Fruit fly (Drosophila melanogaster) whole organism, prepupa: ENCODE measurements around the gene dac.
A peak's percentile ranks its signal among the peaks of the same experiment; 100 is the strongest.

Experiments used
- Blimp-1 ChIP-seq: fragments of 200-800 bp; sonication (Bioruptor generic); optimal IDR thresholded peaks from 3 replicates; lab custom pipeline; 2017; ENCODE audit warnings: missing biosample characterization, missing genetic modification characterization, mild to moderate bottlenecking, moderate library complexity, missing genetic modification reagents
- CG10631 ChIP-seq: fragments of 200-800 bp; sonication (Bioruptor generic); optimal IDR thresholded peaks from 2 replicates; lab custom pipeline; 2016; ENCODE audit warnings: missing biosample characterization, missing genetic modification characterization
- CG11294 ChIP-seq: fragments of 200-800 bp; sonication (Bioruptor generic); IDR thresholded peaks from 2 replicates; pipeline ENCODE4 v1.3.6; 2022; ENCODE audit warnings: missing biosample characterization, missing genetic modification characterization
- CG11902 ChIP-seq: fragments of 200-800 bp; sonication (Bioruptor generic); optimal IDR thresholded peaks from 3 replicates; lab custom pipeline; 2016; ENCODE audit warnings: missing biosample characterization, missing genetic modification characterization
- CG15336 ChIP-seq: fragments of 200-800 bp; sonication (Bioruptor generic); IDR thresholded peaks from 2 replicates; pipeline ENCODE4 v1.3.6; 2022; ENCODE audit warnings: missing biosample characterization, missing genetic modification characterization
- CG1621 ChIP-seq: fragments of 200-800 bp; sonication (Bioruptor generic); optimal IDR thresholded peaks from 3 replicates; lab custom pipeline; 2018; ENCODE audit warnings: missing biosample characterization, mild to moderate bottlenecking, missing genetic modification characterization
- CG16779 ChIP-seq: fragments of 200-800 bp; sonication (Bioruptor generic); optimal IDR thresholded peaks from 3 replicates; lab custom pipeline; 2017; ENCODE audit warnings: missing biosample characterization, mild to moderate bottlenecking, missing genetic modification characterization
- CG3032 ChIP-seq: fragments of 200-800 bp; optimal IDR thresholded peaks from 2 replicates; lab custom pipeline; 2019; ENCODE audit warnings: missing biosample characterization, mild to moderate bottlenecking, missing genetic modification characterization, moderate library complexity
- CG32006 ChIP-seq: fragments of 200-800 bp; sonication (Bioruptor generic); optimal IDR thresholded peaks from 3 replicates; lab custom pipeline; 2017; ENCODE audit warnings: missing biosample characterization, mild to moderate bottlenecking, missing genetic modification characterization
- CG34406 ChIP-seq: fragments of 200-800 bp; sonication (Bioruptor generic); optimal IDR thresholded peaks from 3 replicates; lab custom pipeline; 2016; ENCODE audit warnings: missing biosample characterization, missing genetic modification characterization
- CG3919 ChIP-seq: fragments of 200-800 bp; sonication (Bioruptor generic); optimal IDR thresholded peaks from 3 replicates; lab custom pipeline; 2016; ENCODE audit warnings: missing biosample characterization, missing genetic modification characterization
- CG4318 ChIP-seq: fragments of 200-800 bp; sonication (Bioruptor generic); optimal IDR thresholded peaks from 3 replicates; lab custom pipeline; 2017; ENCODE audit warnings: missing biosample characterization, mild to moderate bottlenecking, missing genetic modification characterization
- CG6276 ChIP-seq: fragments of 200-800 bp; sonication (Bioruptor generic); optimal IDR thresholded peaks from 2 replicates; lab custom pipeline; 2017; ENCODE audit warnings: missing biosample characterization, mild to moderate bottlenecking, missing genetic modification characterization
- CG6808 ChIP-seq: fragments of 200-800 bp; sonication (Bioruptor generic); optimal IDR thresholded peaks from 3 replicates; lab custom pipeline; 2017; ENCODE audit warnings: missing biosample characterization, missing genetic modification characterization, mild to moderate bottlenecking, moderate library complexity, missing genetic modification reagents
- CG6854 ChIP-seq: fragments of 200-800 bp; sonication (Bioruptor generic); optimal IDR thresholded peaks from 2 replicates; lab custom pipeline; 2017; ENCODE audit warnings: missing biosample characterization, mild to moderate bottlenecking, missing genetic modification characterization
- CG8119 ChIP-seq: fragments of 200-800 bp; sonication (Bioruptor generic); IDR thresholded peaks from 3 replicates; pipeline ENCODE4 v1.3.6; 2022; ENCODE audit warnings: missing biosample characterization, missing genetic modification characterization
- CG8319 ChIP-seq: fragments of 200-800 bp; sonication (Bioruptor generic); optimal IDR thresholded peaks from 3 replicates; lab custom pipeline; 2016; ENCODE audit warnings: missing biosample characterization, missing genetic modification characterization
- CG9139 ChIP-seq: fragments of 200-800 bp; sonication (Bioruptor generic); optimal IDR thresholded peaks from 3 replicates; lab custom pipeline; 2017; ENCODE audit warnings: missing biosample characterization, mild to moderate bottlenecking, missing genetic modification characterization
- Eip75B ChIP-seq: fragments of 200-800 bp; sonication (Bioruptor generic); optimal IDR thresholded peaks from 3 replicates; lab custom pipeline; 2016; ENCODE audit warnings: missing biosample characterization, missing genetic modification characterization
- Eip93F ChIP-seq: fragments of 200-800 bp; sonication (Bioruptor generic); optimal IDR thresholded peaks from 2 replicates; lab custom pipeline; 2016; ENCODE audit warnings: missing biosample characterization, mild to moderate bottlenecking, missing genetic modification characterization
- Ets21C ChIP-seq: fragments of 200-800 bp; sonication (Bioruptor generic); optimal IDR thresholded peaks from 3 replicates; lab custom pipeline; 2016; ENCODE audit warnings: missing biosample characterization, missing genetic modification characterization
- Ets96B ChIP-seq: fragments of 200-800 bp; optimal IDR thresholded peaks from 2 replicates; lab custom pipeline; 2019; ENCODE audit warnings: missing biosample characterization, mild to moderate bottlenecking, missing genetic modification characterization, moderate library complexity
- Hr38 ChIP-seq: sonication (Bioruptor generic); optimal IDR thresholded peaks from 2 replicates; lab custom pipeline; 2016; ENCODE audit warnings: missing biosample characterization, missing genetic modification characterization
- Hr39 ChIP-seq: fragments of 200-800 bp; sonication (Bioruptor generic); optimal IDR thresholded peaks from 2 replicates; lab custom pipeline; 2016; ENCODE audit warnings: missing biosample characterization, missing genetic modification characterization
- Met ChIP-seq: fragments of 200-800 bp; sonication (Bioruptor generic); optimal IDR thresholded peaks from 3 replicates; lab custom pipeline; 2016; ENCODE audit warnings: missing biosample characterization, missing genetic modification characterization
- OdsH ChIP-seq: fragments of 200-800 bp; sonication (Bioruptor generic); optimal IDR thresholded peaks from 3 replicates; lab custom pipeline; 2016; ENCODE audit warnings: missing biosample characterization, missing genetic modification characterization
- Smox ChIP-seq: fragments of 200-800 bp; sonication (Bioruptor generic); optimal IDR thresholded peaks from 3 replicates; lab custom pipeline; 2016; ENCODE audit warnings: missing biosample characterization, missing genetic modification characterization
- Sox102F ChIP-seq: fragments of 200-800 bp; sonication (Bioruptor generic); optimal IDR thresholded peaks from 2 replicates; lab custom pipeline; 2016; ENCODE audit warnings: missing biosample characterization, mild to moderate bottlenecking, missing genetic modification characterization
- Sox14 ChIP-seq: fragments of 200-800 bp; sonication (Bioruptor generic); optimal IDR thresholded peaks from 3 replicates; lab custom pipeline; 2016; ENCODE audit warnings: missing biosample characterization, missing genetic modification characterization
- achi ChIP-seq: fragments of 200-800 bp; sonication (Bioruptor generic); optimal IDR thresholded peaks from 3 replicates; lab custom pipeline; 2016; ENCODE audit warnings: missing biosample characterization, missing genetic modification characterization
- acj6 ChIP-seq: fragments of 200-800 bp; sonication (Bioruptor generic); optimal IDR thresholded peaks from 3 replicates; lab custom pipeline; 2016; ENCODE audit warnings: missing biosample characterization, missing genetic modification characterization
- cyc ChIP-seq: fragments of 200-800 bp; sonication (Bioruptor generic); optimal IDR thresholded peaks from 3 replicates; lab custom pipeline; 2016; ENCODE audit warnings: missing biosample characterization, missing genetic modification characterization
- dsx ChIP-seq: fragments of 200-800 bp; optimal IDR thresholded peaks from 3 replicates; lab custom pipeline; 2019; ENCODE audit warnings: missing biosample characterization, mild to moderate bottlenecking, missing genetic modification characterization, moderate library complexity; ENCODE audit not compliant: poor library complexity, severe bottlenecking
- eg ChIP-seq: fragments of 200-800 bp; sonication (Bioruptor generic); IDR thresholded peaks from 3 replicates; pipeline ENCODE4 v1.3.6; 2022; ENCODE audit warnings: missing biosample characterization, missing genetic modification characterization
- fd59A ChIP-seq: fragments of 200-800 bp; sonication (Bioruptor generic); optimal IDR thresholded peaks from 2 replicates; lab custom pipeline; 2017; ENCODE audit warnings: missing biosample characterization, mild to moderate bottlenecking, missing genetic modification characterization, missing genetic modification reagents
- fd85E ChIP-seq: fragments of 200-800 bp; sonication (Bioruptor generic); optimal IDR thresholded peaks from 3 replicates; lab custom pipeline; 2016; ENCODE audit warnings: missing biosample characterization, missing genetic modification characterization
- fkh ChIP-seq: fragments of 200-800 bp; sonication (Bioruptor generic); optimal IDR thresholded peaks from 3 replicates; lab custom pipeline; 2017; ENCODE audit warnings: missing biosample characterization, mild to moderate bottlenecking, missing genetic modification characterization, moderate library complexity
- lz ChIP-seq: fragments of 200-800 bp; sonication (Bioruptor generic); optimal IDR thresholded peaks from 3 replicates; lab custom pipeline; 2016; ENCODE audit warnings: missing biosample characterization, missing genetic modification characterization
- net ChIP-seq: fragments of 200-800 bp; sonication (Bioruptor generic); optimal IDR thresholded peaks from 3 replicates; lab custom pipeline; 2016; ENCODE audit warnings: missing biosample characterization, missing genetic modification characterization
- pdm3 ChIP-seq: fragments of 200-800 bp; sonication (Bioruptor generic); optimal IDR thresholded peaks from 3 replicates; lab custom pipeline; 2016; ENCODE audit warnings: missing biosample characterization, missing genetic modification characterization
- spab ChIP-seq: fragments of 200-800 bp; sonication (Bioruptor generic); optimal IDR thresholded peaks from 2 replicates; lab custom pipeline; 2017; ENCODE audit warnings: missing biosample characterization, mild to moderate bottlenecking, missing genetic modification characterization, missing genetic modification reagents
- ss ChIP-seq, 2 experiments: fragments of 200-800 bp; sonication (Bioruptor generic); optimal IDR thresholded peaks; 2 replicates in 1 of 2; 3 replicates in 1 of 2; lab custom pipeline; 2017 to 2018; ENCODE audit warnings: mild to moderate bottlenecking in 2 of 2, missing biosample characterization in 2 of 2, missing genetic modification characterization in 2 of 2, moderate library complexity in 1 of 2
- svp ChIP-seq: fragments of 200-800 bp; sonication (Bioruptor generic); peaks from one replicate; lab custom pipeline; 2016; ENCODE audit warnings: missing biosample characterization, missing genetic modification characterization
- vri ChIP-seq: fragments of 200-800 bp; sonication (Bioruptor generic); optimal IDR thresholded peaks from 3 replicates; lab custom pipeline; 2016; ENCODE audit warnings: missing biosample characterization, mild to moderate bottlenecking, missing genetic modification characterization

Gene dac

dm6 chr2L:16446975-16447509 lies 38.8 kb downstream of the dac start, which contains the start of gene Idgf2:
Idgf2 (plus strand) TSS chr2L:16447330.
- TF ChIP-seq CG3919 (GFP tag; lab: Kevin White, UChicago) (no peak), CG3032 (tag; lab: Kevin White, UChicago) (no peak), CG11902 (GFP tag; lab: Kevin White, UChicago) (no peak), CG6808 (no peak), spab (GFP tag; lab: Kevin White, UChicago) (no peak), OdsH (GFP tag; lab: Kevin White, UChicago) (no peak), CG6276 (GFP tag; lab: Kevin White, UChicago) (no peak), svp (GFP tag; lab: Kevin White, UChicago) (peak; percentile 96), Ets96B (no peak), CG4318 (GFP tag; lab: Kevin White, UChicago) (no peak), lz (GFP tag; lab: Kevin White, UChicago) (no peak), CG8119 (GFP tag; lab: Robert Waterston, UW) (no peak), Ets21C (no peak), ss (GFP tag; optimal IDR thresholded peaks at IDR 0.05; lab: Kevin White, UChicago) (no peak), Blimp-1 (GFP tag; lab: Kevin White, UChicago) (peak; percentile 72), Smox (GFP tag; lab: Kevin White, UChicago) (no peak), CG11294 (GFP tag; lab: Robert Waterston, UW) (no peak), vri (GFP tag; lab: Kevin White, UChicago) (peak; percentile 40), Hr38 (GFP tag; lab: Kevin White, UChicago) (no peak), net (no peak), dsx (GFP tag; lab: Kevin White, UChicago) (no peak), acj6 (GFP tag; lab: Kevin White, UChicago) (no peak)

DNA sequence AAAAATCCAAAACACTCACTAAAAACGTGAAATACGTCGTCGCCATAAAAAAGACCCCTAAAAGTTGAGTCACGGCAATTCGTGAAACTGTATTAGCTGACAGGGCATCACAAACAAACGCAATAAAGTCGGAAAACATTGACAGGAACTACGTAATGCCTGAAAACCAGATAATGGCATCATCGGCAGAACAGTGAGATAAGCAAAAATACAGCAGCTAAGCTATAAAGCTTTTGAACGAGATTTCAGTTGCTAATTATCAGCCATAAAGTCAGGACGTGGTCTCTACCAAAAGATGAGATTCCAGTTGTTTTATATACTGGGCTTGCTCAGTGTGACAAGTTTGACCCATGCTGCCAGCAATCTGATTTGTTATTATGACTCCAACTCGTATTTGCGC lies 40.8 kb downstream of the dac start, which contains the start of gene Idgf1:
Gene Idgf1, plus strand, starts transcription at position 245 of the 400 bp plus-strand sequence.
- TF ChIP-seq svp (GFP tag; lab: Kevin White, UChicago) (peak; percentile 74), CG6854 (no peak), vri (GFP tag; lab: Kevin White, UChicago) (peak; percentile 67), CG10631 (no peak)
- TF ChIP-seq, all 60 proteins: peak for 2

dm6 chr2L:16442620-16443019 lies 43.2 kb downstream of the dac start:
- TF ChIP-seq ss (GFP tag; optimal IDR thresholded peaks at IDR 0.05; lab: Kevin White, UChicago) (no peak), svp (GFP tag; lab: Kevin White, UChicago) (peak; percentile 82)

dm6 chr2L:16437945-16438344 lies 47.9 kb downstream of the dac start:
- peak; percentile 84 for TF ChIP-seq svp (GFP tag; lab: Kevin White, UChicago)
- peak; percentile 76 for TF ChIP-seq CG34406
- peak; percentile 17 for TF ChIP-seq CG8319 (GFP tag; lab: Kevin White, UChicago)
- TF ChIP-seq ss (GFP tag; optimal IDR thresholded peaks at IDR 0.05; lab: Kevin White, UChicago): peak; percentile 33 to 70
- TF ChIP-seq Eip93F (GFP tag; lab: Kevin White, UChicago): no peak
- peak; percentile 68 for TF ChIP-seq pdm3 (GFP tag; lab: Kevin White, UChicago)
- TF ChIP-seq CG16779: peak; percentile 54
- peak; percentile 71 for TF ChIP-seq Smox (GFP tag; lab: Kevin White, UChicago)
- TF ChIP-seq Sox102F (GFP tag; lab: Kevin White, UChicago): peak; percentile 38
- peak; percentile 77 for TF ChIP-seq Met
- peak; percentile 36 for TF ChIP-seq CG1621 (tag; lab: Kevin White, UChicago)
- TF ChIP-seq fd85E (GFP tag; lab: Kevin White, UChicago): no peak
- peak; percentile 54 for TF ChIP-seq fd59A (GFP tag; lab: Kevin White, UChicago)
- TF ChIP-seq Sox14 (GFP tag; lab: Kevin White, UChicago): peak; percentile 70
- peak; percentile 53 for TF ChIP-seq dsx (GFP tag; lab: Kevin White, UChicago)
- TF ChIP-seq Hr38 (GFP tag; lab: Kevin White, UChicago): no peak
- peak; percentile 69 for TF ChIP-seq lz (GFP tag; lab: Kevin White, UChicago)
- TF ChIP-seq Hr39 (GFP tag; lab: Kevin White, UChicago): peak; percentile 61
- TF ChIP-seq achi (GFP tag; lab: Kevin White, UChicago): peak; percentile 75
- TF ChIP-seq CG4318 (GFP tag; lab: Kevin White, UChicago): peak; percentile 49
- 0 out of 3 replicates have a peak, but pooled peaks have one; percentile 20 for TF ChIP-seq eg
- no peak for TF ChIP-seq fkh
- peak; percentile 78 for TF ChIP-seq CG32006
- peak; percentile 70 for TF ChIP-seq CG15336 (GFP tag; lab: Robert Waterston, UW)
- no peak for TF ChIP-seq Blimp-1 (GFP tag; lab: Kevin White, UChicago)
- TF ChIP-seq CG9139 (GFP tag; lab: Kevin White, UChicago): no peak
- peak; percentile 22 for TF ChIP-seq cyc (GFP tag; lab: Kevin White, UChicago)
- peak; percentile 69 for TF ChIP-seq Eip75B
- TF ChIP-seq CG3919 (GFP tag; lab: Kevin White, UChicago): peak; percentile 58
